Worm (Caenorhabditis elegans) whole organism, mixed stage, embryonic: ENCODE measurements around the gene gldi-6.
"Not testable (repeated sequence)": the region's sequence is repeated elsewhere in the genome, so short reads cannot be mapped to it uniquely, and the experiment has no call there.

Source experiments
- M03D4.4 ChIP-seq: sonication (generic microtip); optimal IDR thresholded peaks from 2 replicates; lab custom pipeline; 2017; ENCODE audit warnings: mild to moderate bottlenecking, missing genetic modification characterization, missing compliant biosample characterization
- bed-3 ChIP-seq: fragments of 200-800 bp; sonication (Bioruptor generic); optimal IDR thresholded peaks from 3 replicates; lab custom pipeline; 2018; ENCODE audit warnings: mild to moderate bottlenecking, missing genetic modification characterization, moderate library complexity, missing compliant biosample characterization
- blmp-1 ChIP-seq: fragments of 150-350 bp; optimal IDR thresholded peaks from 2 replicates; lab custom pipeline; 2014; ENCODE audit warnings: missing biosample characterization, missing genetic modification characterization
- ceh-39 ChIP-seq: fragments of 150-350 bp; optimal IDR thresholded peaks from 2 replicates; lab custom pipeline; 2014; ENCODE audit warnings: missing biosample characterization, missing genetic modification characterization
- ceh-43 ChIP-seq: fragments of 200-800 bp; sonication (Bioruptor generic); optimal IDR thresholded peaks from 2 replicates; lab custom pipeline; 2018; ENCODE audit warnings: mild to moderate bottlenecking, missing genetic modification characterization, moderate library complexity, missing compliant biosample characterization
- ceh-83 ChIP-seq: fragments of 200-800 bp; sonication (Bioruptor generic); optimal IDR thresholded peaks from 2 replicates; lab custom pipeline; 2018; ENCODE audit warnings: mild to moderate bottlenecking, missing genetic modification characterization, missing compliant biosample characterization
- ces-1 ChIP-seq: fragments of 150-350 bp; optimal IDR thresholded peaks from 2 replicates; lab custom pipeline; 2014; ENCODE audit warnings: missing biosample characterization, missing genetic modification reagents, missing genetic modification characterization
- cnd-1 ChIP-seq: fragments of 200-800 bp; sonication (Bioruptor generic); optimal IDR thresholded peaks from 2 replicates; lab custom pipeline; 2018; ENCODE audit warnings: mild to moderate bottlenecking, missing genetic modification characterization, missing compliant biosample characterization
- drap-1 ChIP-seq: fragments of 200-800 bp; sonication (Bioruptor generic); optimal IDR thresholded peaks from 3 replicates; lab custom pipeline; 2018; ENCODE audit warnings: mild to moderate bottlenecking, missing genetic modification characterization, missing compliant biosample characterization
- elt-3 ChIP-seq: fragments of 150-350 bp; optimal IDR thresholded peaks from 2 replicates; lab custom pipeline; 2014; ENCODE audit warnings: missing biosample characterization, missing genetic modification characterization
- flh-1 ChIP-seq: fragments of 200-800 bp; sonication (Bioruptor generic); optimal IDR thresholded peaks from 2 replicates; lab custom pipeline; 2018; ENCODE audit warnings: mild to moderate bottlenecking, missing genetic modification characterization, moderate library complexity, missing compliant biosample characterization
- ham-2 ChIP-seq: fragments of 200-800 bp; sonication (Bioruptor generic); optimal IDR thresholded peaks from 2 replicates; lab custom pipeline; 2018; ENCODE audit warnings: mild to moderate bottlenecking, missing genetic modification characterization, missing compliant biosample characterization
- hlh-1 ChIP-seq: fragments of 150-350 bp; optimal IDR thresholded peaks from 2 replicates; lab custom pipeline; 2014; ENCODE audit warnings: missing biosample characterization, missing genetic modification reagents, missing genetic modification characterization
- lin-13 ChIP-seq: fragments of 150-350 bp; optimal IDR thresholded peaks from 2 replicates; lab custom pipeline; 2014; ENCODE audit warnings: missing biosample characterization, missing genetic modification characterization
- lin-32 ChIP-seq: fragments of 200-800 bp; sonication (Bioruptor generic); optimal IDR thresholded peaks from 2 replicates; lab custom pipeline; 2018; ENCODE audit warnings: mild to moderate bottlenecking, missing genetic modification characterization, missing compliant biosample characterization
- lsy-2 ChIP-seq: fragments of 150-350 bp; optimal IDR thresholded peaks from 2 replicates; lab custom pipeline; 2014; ENCODE audit warnings: missing biosample characterization, missing genetic modification characterization
- mab-5 ChIP-seq: fragments of 150-350 bp; optimal IDR thresholded peaks from 2 replicates; lab custom pipeline; 2014; ENCODE audit warnings: missing biosample characterization, missing genetic modification characterization
- mep-1 ChIP-seq: fragments of 150-350 bp; optimal IDR thresholded peaks from 2 replicates; lab custom pipeline; 2017; ENCODE audit warnings: missing biosample characterization, missing genetic modification reagents, missing genetic modification characterization, inconsistent platforms
- mls-2 ChIP-seq: sonication (generic microtip); optimal IDR thresholded peaks from 2 replicates; lab custom pipeline; 2016; ENCODE audit warnings: mild to moderate bottlenecking, missing genetic modification characterization, moderate library complexity, missing compliant biosample characterization
- nhr-12 ChIP-seq: fragments of 150-350 bp; optimal IDR thresholded peaks from 2 replicates; lab custom pipeline; 2014; ENCODE audit warnings: missing biosample characterization, missing genetic modification characterization
- nhr-2 ChIP-seq: fragments of 150-350 bp; optimal IDR thresholded peaks from 2 replicates; lab custom pipeline; 2014; ENCODE audit warnings: missing biosample characterization, missing genetic modification characterization
- nhr-237 ChIP-seq: fragments of 150-350 bp; optimal IDR thresholded peaks from 2 replicates; lab custom pipeline; 2014; ENCODE audit warnings: missing biosample characterization, missing genetic modification characterization
- nhr-28 ChIP-seq: fragments of 150-350 bp; optimal IDR thresholded peaks from 2 replicates; lab custom pipeline; 2014; ENCODE audit warnings: missing biosample characterization, missing genetic modification characterization
- nhr-76 ChIP-seq: sonication (generic microtip); optimal IDR thresholded peaks from 2 replicates; lab custom pipeline; 2017; ENCODE audit warnings: missing biosample characterization, missing genetic modification characterization
- pha-4 ChIP-seq: fragments of 150-350 bp; optimal IDR thresholded peaks from 2 replicates; lab custom pipeline; 2018; ENCODE audit warnings: missing biosample characterization, missing genetic modification reagents, missing genetic modification characterization
- snpc-4 ChIP-seq: fragments of 150-350 bp; optimal IDR thresholded peaks from 2 replicates; lab custom pipeline; 2014; ENCODE audit warnings: missing biosample characterization, missing genetic modification characterization
- tbx-8 ChIP-seq: fragments of 200-800 bp; sonication (Bioruptor generic); optimal IDR thresholded peaks from 2 replicates; lab custom pipeline; 2018; ENCODE audit warnings: mild to moderate bottlenecking, missing genetic modification characterization, moderate library complexity, missing compliant biosample characterization
- unc-120 ChIP-seq: sonication (generic microtip); optimal IDR thresholded peaks from 2 replicates; lab custom pipeline; 2017; ENCODE audit warnings: missing genetic modification characterization, missing compliant biosample characterization; ENCODE audit not compliant: poor library complexity, severe bottlenecking
- unc-39 ChIP-seq: fragments of 150-350 bp; optimal IDR thresholded peaks from 2 replicates; lab custom pipeline; 2014; ENCODE audit warnings: missing biosample characterization, missing genetic modification characterization
- unc-62 ChIP-seq: fragments of 150-350 bp; optimal IDR thresholded peaks from 2 replicates; lab custom pipeline; 2014; ENCODE audit warnings: missing biosample characterization, missing genetic modification reagents, missing genetic modification characterization
- zip-8 ChIP-seq: fragments of 150-350 bp; optimal IDR thresholded peaks from 2 replicates; lab custom pipeline; 2014; ENCODE audit warnings: missing biosample characterization, missing genetic modification characterization
- ztf-11 ChIP-seq: fragments of 150-350 bp; optimal IDR thresholded peaks from 2 replicates; lab custom pipeline; 2014; ENCODE audit warnings: missing biosample characterization, missing genetic modification characterization

The gldi-6 gene

DNA sequence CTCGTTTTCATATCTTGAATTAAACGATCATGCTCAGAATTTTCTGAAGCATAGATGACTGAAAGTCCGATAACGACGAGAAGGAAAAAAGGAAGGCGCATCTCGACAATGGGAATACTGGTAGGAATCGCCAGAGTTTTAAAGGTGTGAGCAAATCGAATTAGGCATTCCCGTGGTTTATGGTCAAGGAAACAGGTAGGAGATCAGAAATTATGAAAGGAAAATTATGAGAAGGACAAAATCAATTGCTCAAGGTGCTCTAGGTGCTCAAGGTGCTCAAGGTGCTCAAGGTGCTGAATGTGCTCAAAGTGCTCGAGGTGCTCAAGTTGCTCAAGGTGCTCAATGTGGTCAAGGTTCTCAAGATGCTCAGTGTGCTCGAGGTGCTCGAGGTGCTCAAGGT, 17.8 kb downstream of the gldi-6 start, which contains the start of gene C16C8.10:
TSS of gene C16C8.10 (minus strand) at position 101 of the 400 bp plus-strand sequence.
- not testable (repeated sequence) for TF ChIP-seq lin-32 (GFP tag; lab: Kevin White, UChicago); ceh-83; ham-2 (GFP tag; lab: Kevin White, UChicago)

DNA sequence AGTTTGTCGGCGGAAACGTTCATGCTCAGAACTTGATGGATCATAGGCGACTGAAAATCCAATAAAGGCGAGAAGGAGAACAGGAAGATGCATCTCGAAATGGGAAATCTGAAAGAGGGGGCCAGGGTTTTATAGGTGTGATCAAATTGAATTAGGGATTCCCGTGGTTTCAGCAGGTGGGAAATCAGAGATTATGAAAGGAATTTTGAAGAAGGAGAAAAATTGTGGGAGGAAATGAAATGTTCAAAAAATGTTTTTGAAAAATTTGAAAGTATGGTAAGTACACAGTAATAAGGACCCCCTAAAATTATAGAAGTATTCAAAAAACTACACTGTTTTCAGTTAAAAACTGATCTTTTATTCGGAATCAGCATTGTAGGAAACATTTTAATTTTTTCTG, 23.8 kb downstream of the gldi-6 start, which contains the start of gene Y49F6B.20:
TSS of gene Y49F6B.20 (minus strand) at position 101 of the 400 bp plus-strand sequence.
- TF ChIP-seq zip-8 (no peak), flh-1 (GFP tag; lab: Kevin White, UChicago) (no peak), unc-39 (tag; lab: Kevin White, UChicago) (no peak), snpc-4 (tag; lab: Kevin White, UChicago) (no peak), nhr-12 (tag; lab: Kevin White, UChicago) (no peak), mls-2 (no peak), ceh-83 (no peak), lin-13 (tag; lab: Kevin White, UChicago) (no peak), blmp-1 (tag; lab: Kevin White, UChicago) (no peak), unc-120 (tag; lab: Kevin White, UChicago) (no peak), ces-1 (GFP tag; lab: Kevin White, UChicago) (no peak), pha-4 (tag; lab: Kevin White, UChicago) (no peak), lsy-2 (tag; lab: Kevin White, UChicago) (no peak), nhr-76 (tag; lab: Kevin White, UChicago) (no peak), cnd-1 (no peak), mep-1 (tag; lab: Kevin White, UChicago) (no peak), mab-5 (tag; lab: Kevin White, UChicago) (no peak), nhr-2 (tag; lab: Kevin White, UChicago) (no peak), ceh-43 (no peak)

DNA sequence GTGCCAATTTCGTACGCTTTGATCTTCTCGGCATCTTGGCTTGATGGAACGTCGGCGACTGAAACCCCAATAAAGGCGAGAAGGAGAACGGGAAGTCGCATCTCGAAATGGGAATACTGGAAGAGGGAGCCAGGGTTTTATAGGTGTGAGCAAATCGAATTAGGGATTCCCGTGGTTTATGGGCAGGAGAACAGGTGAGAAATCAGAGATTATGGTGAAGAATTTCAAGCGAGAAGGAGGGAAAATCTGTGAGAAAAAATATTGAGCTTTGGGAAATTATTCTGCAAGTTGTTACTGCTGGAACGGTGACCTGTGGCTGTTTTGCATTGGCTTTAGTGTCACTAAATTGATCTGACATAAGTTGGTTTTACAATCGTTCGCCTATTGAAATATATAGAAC, 24.9 kb downstream of the gldi-6 start, which contains the start of gene Y49F6B.13:
TSS of gene Y49F6B.13 (minus strand) at position 101 of the 400 bp plus-strand sequence.
- no peak for TF ChIP-seq lin-32 (GFP tag; lab: Kevin White, UChicago)
- TF ChIP-seq elt-3 (tag; lab: Kevin White, UChicago), result no peak
- no peak for TF ChIP-seq nhr-28 (tag; lab: Kevin White, UChicago)
- no peak for TF ChIP-seq ceh-43
- TF ChIP-seq drap-1, result no peak
- TF ChIP-seq ham-2 (GFP tag; lab: Kevin White, UChicago), result no peak
- TF ChIP-seq lsy-2 (tag; lab: Kevin White, UChicago), result no peak
- TF ChIP-seq hlh-1 (tag; lab: Kevin White, UChicago), result no peak
- no peak for TF ChIP-seq flh-1 (GFP tag; lab: Kevin White, UChicago)
- no peak for TF ChIP-seq nhr-12 (tag; lab: Kevin White, UChicago)
- no peak for TF ChIP-seq snpc-4 (tag; lab: Kevin White, UChicago)
- TF ChIP-seq ztf-11, result no peak
- no peak for TF ChIP-seq ceh-39 (tag; lab: Kevin White, UChicago)

DNA sequence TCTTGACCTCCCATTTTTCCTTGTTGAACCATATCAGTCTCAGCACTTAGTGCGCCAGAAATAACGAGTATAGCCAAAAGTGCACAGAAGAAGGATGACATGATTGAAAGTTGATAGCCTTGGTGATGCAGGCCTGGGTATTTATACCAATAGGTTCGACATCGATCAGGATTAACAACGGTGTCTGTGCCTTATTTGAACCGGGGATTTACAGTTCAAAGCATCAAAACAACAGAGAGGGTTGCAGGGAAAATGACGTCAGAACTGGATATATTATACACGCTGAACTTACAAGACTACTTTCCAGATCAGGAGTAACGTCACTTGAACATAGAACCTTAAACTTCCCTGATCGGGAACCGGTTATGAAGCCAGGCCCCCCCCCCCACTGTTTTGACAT, 25.6 kb downstream of the gldi-6 start, which contains the start of gene Y49F6B.12:
TSS of gene Y49F6B.12 (minus strand) at position 101 of the 400 bp plus-strand sequence.
- TF ChIP-seq snpc-4 (tag; lab: Kevin White, UChicago), result no peak
- no peak for TF ChIP-seq mls-2
- no peak for TF ChIP-seq unc-120 (tag; lab: Kevin White, UChicago)
- no peak for TF ChIP-seq mab-5 (tag; lab: Kevin White, UChicago)
- TF ChIP-seq pha-4 (tag; lab: Kevin White, UChicago), result no peak
- TF ChIP-seq cnd-1, result no peak
- no peak for TF ChIP-seq nhr-76 (tag; lab: Kevin White, UChicago)
- no peak for TF ChIP-seq nhr-12 (tag; lab: Kevin White, UChicago)
- no peak for TF ChIP-seq lin-32 (GFP tag; lab: Kevin White, UChicago)
- TF ChIP-seq zip-8, result no peak
- no peak for TF ChIP-seq ceh-43
- no peak for TF ChIP-seq nhr-237 (tag; lab: Kevin White, UChicago)
- no peak for TF ChIP-seq ham-2 (GFP tag; lab: Kevin White, UChicago)
- no peak for TF ChIP-seq nhr-28 (tag; lab: Kevin White, UChicago)
- TF ChIP-seq drap-1, result no peak
- no peak for TF ChIP-seq unc-62 (GFP tag; lab: Kevin White, UChicago)
- TF ChIP-seq, all 35 proteins: peak for 0

- TF ChIP-seq ceh-43 (no peak), flh-1 (GFP tag; lab: Kevin White, UChicago) (no peak), nhr-2 (tag; lab: Kevin White, UChicago) (no peak), zip-8 (no peak), mls-2 (no peak), blmp-1 (tag; lab: Kevin White, UChicago) (no peak), ceh-39 (tag; lab: Kevin White, UChicago) (no peak), bed-3 (no peak), pha-4 (tag; lab: Kevin White, UChicago) (no peak), drap-1 (no peak), ces-1 (GFP tag; lab: Kevin White, UChicago) (no peak), nhr-12 (tag; lab: Kevin White, UChicago) (no peak), cnd-1 (no peak), tbx-8 (no peak), ztf-11 (no peak), hlh-1 (tag; lab: Kevin White, UChicago) (no peak), M03D4.4 (no peak), unc-120 (tag; lab: Kevin White, UChicago) (no peak), mab-5 (tag; lab: Kevin White, UChicago) (no peak)
Measured at ce11 chrII:3472817-3473216, 26.1 kb downstream of the gldi-6 start, which contains the start of gene Y49F6B.6. Y49F6B.6 (plus strand) TSS chrII:3473117.
